Worm (Caenorhabditis elegans) whole organism, L1 larva: ENCODE results near the gene sir-2.3.

Source experiments
- aly-2 ChIP-seq: fragments of 150-350 bp; optimal IDR thresholded peaks from 2 replicates; lab custom pipeline; 2014; ENCODE audit warnings: missing biosample characterization, missing genetic modification characterization
- blmp-1 ChIP-seq: fragments of 150-350 bp; optimal IDR thresholded peaks from 2 replicates; lab custom pipeline; 2014; ENCODE audit warnings: missing biosample characterization, missing genetic modification characterization
- ceh-63 ChIP-seq: fragments of 200-800 bp; sonication (Bioruptor generic); optimal IDR thresholded peaks from 2 replicates; lab custom pipeline; 2018; ENCODE audit warnings: mild to moderate bottlenecking, missing genetic modification characterization, missing compliant biosample characterization
- ceh-8 ChIP-seq: fragments of 200-800 bp; sonication (Bioruptor generic); optimal IDR thresholded peaks from 2 replicates; lab custom pipeline; 2018; ENCODE audit warnings: mild to moderate bottlenecking, missing genetic modification characterization, moderate library complexity, missing compliant biosample characterization
- ceh-82 ChIP-seq, 3 experiments: fragments of 150-350 bp in 1 of 3; sonication (generic microtip) in 2 of 3; optimal IDR thresholded peaks; 2 replicates each; lab custom pipeline; 2014 to 2017; ENCODE audit warnings: missing biosample characterization in 3 of 3, missing genetic modification characterization in 3 of 3
- egl-27 ChIP-seq, 2 experiments: fragments of 150-350 bp in 1 of 2; sonication (generic microtip); optimal IDR thresholded peaks; 3 replicates each; lab custom pipeline; 2017 to 2018; ENCODE audit warnings: missing biosample characterization in 2 of 2, missing genetic modification characterization in 2 of 2, missing genetic modification reagents in 2 of 2
- elt-3 ChIP-seq, 6 experiments: fragments of 150-350 bp in 1 of 6; sonication (generic microtip); optimal IDR thresholded peaks; 2 replicates each; lab custom pipeline; 2017 to 2018; ENCODE audit warnings: missing biosample characterization in 6 of 6, missing genetic modification characterization in 6 of 6, inconsistent platforms in 1 of 6
- ets-5 ChIP-seq: fragments of 200-800 bp; sonication (Bioruptor generic); IDR thresholded peaks from 2 replicates; pipeline ENCODE4 v1.3.6; 2022; ENCODE audit warnings: missing genetic modification characterization, missing compliant biosample characterization
- fkh-10 ChIP-seq: sonication (generic microtip); optimal IDR thresholded peaks from 2 replicates; lab custom pipeline; 2017; ENCODE audit warnings: missing biosample characterization, missing genetic modification reagents, missing genetic modification characterization
- nhr-76 ChIP-seq: sonication (generic microtip); optimal IDR thresholded peaks from 2 replicates; lab custom pipeline; 2017; ENCODE audit warnings: missing biosample characterization, missing genetic modification characterization
- snpc-4 ChIP-seq: fragments of 150-350 bp; optimal IDR thresholded peaks from 2 replicates; lab custom pipeline; 2014; ENCODE audit warnings: missing biosample characterization, missing genetic modification characterization
- unc-130 ChIP-seq: fragments of 150-350 bp; optimal IDR thresholded peaks from 2 replicates; lab custom pipeline; 2017; ENCODE audit warnings: missing biosample characterization, missing genetic modification characterization, inconsistent platforms
- zag-1 ChIP-seq: fragments of 150-350 bp; optimal IDR thresholded peaks from 2 replicates; lab custom pipeline; 2014; ENCODE audit warnings: missing biosample characterization, missing genetic modification characterization

DNA sequence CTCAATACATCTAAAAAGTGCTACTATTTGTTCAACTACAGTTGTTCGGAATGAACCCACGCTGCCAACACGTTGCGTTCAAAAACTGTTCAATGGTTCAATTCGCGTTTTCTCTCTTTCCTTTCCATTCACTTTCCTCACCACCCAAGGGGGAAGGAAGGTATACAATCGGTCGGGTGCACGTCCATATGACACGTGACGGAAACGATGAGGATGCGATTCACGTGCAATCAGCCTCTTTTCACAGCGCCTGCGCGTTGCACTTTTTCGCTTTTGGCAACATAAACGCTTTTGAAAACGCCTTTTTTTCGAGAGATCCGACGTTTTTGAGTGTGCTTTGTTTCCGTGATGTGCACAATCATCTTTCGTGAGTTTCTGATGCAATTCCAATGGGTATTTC lies 27.1 kb downstream of the sir-2.3 start:
- TF ChIP-seq unc-130 (peak; percentile 85), blmp-1 (tag; lab: Kevin White, UChicago) (peak; percentile 99), aly-2 (tag; lab: Kevin White, UChicago) (no peak), egl-27 (tag; optimal IDR thresholded peaks at IDR 0.05; lab: Kevin White, UChicago) (peak; percentile 86 to 93), ets-5 (GFP tag; lab: Robert Waterston, UW) (no peak), zag-1 (no peak), elt-3 (tag; optimal IDR thresholded peaks at IDR 0.05; lab: Kevin White, UChicago) (peak in 5 of 6 experiments; percentile 53 to 91 (median 66)), snpc-4 (tag; lab: Kevin White, UChicago) (peak; percentile 12), ceh-63 (peak; percentile 61), ceh-8 (GFP tag; lab: Kevin White, UChicago) (no peak), nhr-76 (no peak), fkh-10 (peak; percentile 98), ceh-82 (tag; optimal IDR thresholded peaks at IDR 0.05; lab: Kevin White, UChicago) (peak; percentile 1 to 53 (median 49))
